Worm (Caenorhabditis elegans) whole organism, L1 larva: ENCODE data around the gene str-233.

Source experiments
- C16A3.4 ChIP-seq: fragments of 150-350 bp; optimal IDR thresholded peaks from 2 replicates; lab custom pipeline; 2014; ENCODE audit warnings: missing biosample characterization, missing genetic modification characterization
- C34B4.2 ChIP-seq: sonication (generic microtip); optimal IDR thresholded peaks from 2 replicates; lab custom pipeline; 2017; ENCODE audit warnings: mild to moderate bottlenecking, missing genetic modification characterization, missing compliant biosample characterization
- Y116A8C.19 ChIP-seq: sonication (generic microtip); optimal IDR thresholded peaks from 2 replicates; lab custom pipeline; 2016; ENCODE audit warnings: missing compliant biosample characterization, missing genetic modification characterization, borderline replicate concordance
- ama-1 ChIP-seq: fragments of 150-350 bp; optimal IDR thresholded peaks from 2 replicates; lab custom pipeline; 2014
- blmp-1 ChIP-seq: fragments of 150-350 bp; optimal IDR thresholded peaks from 2 replicates; lab custom pipeline; 2014; ENCODE audit warnings: missing biosample characterization, missing genetic modification characterization
- efl-1 ChIP-seq, 4 experiments: fragments of 150-350 bp; optimal IDR thresholded peaks in 3 of 4; peaks in 1 of 4; 1 replicate in 1 of 4; 2 replicates in 3 of 4; lab custom pipeline; 2014; ENCODE audit warnings: missing biosample characterization in 2 of 4, missing genetic modification characterization in 2 of 4, missing genetic modification reagents in 2 of 4
- efl-3 ChIP-seq: fragments of 200-800 bp; sonication (Bioruptor generic); optimal IDR thresholded peaks from 2 replicates; lab custom pipeline; 2018; ENCODE audit warnings: mild to moderate bottlenecking, missing genetic modification characterization, missing compliant biosample characterization
- elt-2 ChIP-seq: sonication (generic microtip); optimal IDR thresholded peaks from 2 replicates; lab custom pipeline; 2016; ENCODE audit warnings: missing genetic modification characterization, mild to moderate bottlenecking, inconsistent platforms, missing compliant biosample characterization, missing genetic modification reagents
- ets-5 ChIP-seq: fragments of 200-800 bp; sonication (Bioruptor generic); IDR thresholded peaks from 2 replicates; pipeline ENCODE4 v1.3.6; 2022; ENCODE audit warnings: missing genetic modification characterization, missing compliant biosample characterization
- fkh-8 ChIP-seq: sonication (generic microtip); optimal IDR thresholded peaks from 2 replicates; lab custom pipeline; 2016; ENCODE audit warnings: mild to moderate bottlenecking, missing genetic modification characterization, missing compliant biosample characterization
- fos-1 ChIP-seq: fragments of 150-350 bp; optimal IDR thresholded peaks from 2 replicates; lab custom pipeline; 2014; ENCODE audit warnings: missing biosample characterization, missing genetic modification characterization
- hlh-17 ChIP-seq: fragments of 200-800 bp; sonication (Bioruptor generic); optimal IDR thresholded peaks from 2 replicates; lab custom pipeline; 2018; ENCODE audit warnings: missing genetic modification characterization, mild to moderate bottlenecking, missing compliant biosample characterization, moderate library complexity, borderline replicate concordance
- hlh-4 ChIP-seq: sonication (generic microtip); optimal IDR thresholded peaks from 2 replicates; lab custom pipeline; 2016; ENCODE audit warnings: mild to moderate bottlenecking, missing genetic modification characterization, missing compliant biosample characterization
- lin-13 ChIP-seq: fragments of 150-350 bp; optimal IDR thresholded peaks from 2 replicates; lab custom pipeline; 2014; ENCODE audit warnings: missing biosample characterization, missing genetic modification reagents, missing genetic modification characterization
- lin-35 ChIP-seq, 2 experiments: fragments of 150-350 bp; optimal IDR thresholded peaks; 2 replicates each; lab custom pipeline; 2014; ENCODE audit warnings: missing biosample characterization in 2 of 2, missing genetic modification characterization in 2 of 2, missing genetic modification reagents in 2 of 2
- mdl-1 ChIP-seq, 2 experiments: fragments of 150-350 bp; optimal IDR thresholded peaks; 2 replicates each; lab custom pipeline; 2014 to 2017; ENCODE audit warnings: missing biosample characterization in 2 of 2, missing genetic modification characterization in 2 of 2, inconsistent platforms in 1 of 2
- mep-1 ChIP-seq: fragments of 150-350 bp; optimal IDR thresholded peaks from 2 replicates; lab custom pipeline; 2014; ENCODE audit warnings: missing biosample characterization, missing genetic modification characterization
- nhr-11 ChIP-seq: fragments of 150-350 bp; optimal IDR thresholded peaks from 2 replicates; lab custom pipeline; 2014; ENCODE audit warnings: missing biosample characterization, missing genetic modification characterization
- nhr-12 ChIP-seq: sonication (generic microtip); optimal IDR thresholded peaks from 2 replicates; lab custom pipeline; 2017; ENCODE audit warnings: missing biosample characterization, missing genetic modification characterization
- nhr-28 ChIP-seq: fragments of 150-350 bp; optimal IDR thresholded peaks from 2 replicates; lab custom pipeline; 2014; ENCODE audit warnings: missing biosample characterization, missing genetic modification characterization
- nhr-71 ChIP-seq: sonication (generic microtip); optimal IDR thresholded peaks from 2 replicates; lab custom pipeline; 2016; ENCODE audit warnings: mild to moderate bottlenecking, missing genetic modification characterization, moderate library complexity, missing compliant biosample characterization
- nhr-77 ChIP-seq: fragments of 150-350 bp; optimal IDR thresholded peaks from 2 replicates; lab custom pipeline; 2014; ENCODE audit warnings: missing biosample characterization, missing genetic modification characterization
- nhr-84 ChIP-seq: sonication (generic microtip); optimal IDR thresholded peaks from 2 replicates; lab custom pipeline; 2017; ENCODE audit warnings: missing biosample characterization, missing genetic modification characterization
- pqm-1 ChIP-seq: sonication (generic microtip); optimal IDR thresholded peaks from 3 replicates; lab custom pipeline; 2017; ENCODE audit warnings: missing biosample characterization, missing genetic modification characterization
- snpc-4 ChIP-seq: fragments of 150-350 bp; optimal IDR thresholded peaks from 2 replicates; lab custom pipeline; 2014; ENCODE audit warnings: missing biosample characterization, missing genetic modification characterization
- swsn-7 ChIP-seq: sonication (generic microtip); optimal IDR thresholded peaks from 2 replicates; lab custom pipeline; 2016; ENCODE audit warnings: missing genetic modification characterization, missing compliant biosample characterization
- unc-30 ChIP-seq: sonication (generic microtip); optimal IDR thresholded peaks from 2 replicates; lab custom pipeline; 2017; ENCODE audit warnings: missing biosample characterization, missing genetic modification characterization
- unc-98 ChIP-seq: fragments of 200-800 bp; sonication (Bioruptor generic); IDR thresholded peaks from 2 replicates; pipeline ENCODE4 v1.3.6; 2022; ENCODE audit warnings: missing genetic modification characterization, missing compliant biosample characterization
- vab-15 ChIP-seq: sonication (generic microtip); optimal IDR thresholded peaks from 2 replicates; lab custom pipeline; 2017; ENCODE audit warnings: missing genotype, mild to moderate bottlenecking, missing genetic modification characterization, missing compliant biosample characterization
- ztf-4 ChIP-seq: fragments of 150-350 bp; optimal IDR thresholded peaks from 2 replicates; lab custom pipeline; 2014; ENCODE audit warnings: missing biosample characterization, missing genetic modification characterization

The str-233 gene

ce11 chrV:15982733-15983344 lies 26.6 kb downstream of the str-233 start, which contains the start of the genes fbxa-99 and F36G9.13:
Gene fbxa-99 (minus strand): TSS chrV:15982854.
Gene F36G9.13 (plus strand): TSS chrV:15983294.
- TF ChIP-seq nhr-71 (tag; lab: Kevin White, UChicago), result no peak
- peak; percentile 72 for TF ChIP-seq elt-2 (tag; lab: Kevin White, UChicago)
- TF ChIP-seq snpc-4, result peak; percentile 67
- TF ChIP-seq lin-35 (GFP tag; optimal IDR thresholded peaks at IDR 0.05; lab: Kevin White, UChicago), result peak in 1 of 2 experiments; percentile 12
- TF ChIP-seq, all 84 proteins: peak for 3

ce11 chrV:15978232-15978764 lies 31.2 kb downstream of the str-233 start, which contains the start of gene oac-20:
Gene oac-20 (plus strand): TSS chrV:15978714.
- peak; percentile 84 for TF ChIP-seq elt-2 (tag; lab: Kevin White, UChicago)
- no peak for TF ChIP-seq Y116A8C.19 (tag; lab: Kevin White, UChicago)
- TF ChIP-seq, all 84 proteins: peak for 1

DNA sequence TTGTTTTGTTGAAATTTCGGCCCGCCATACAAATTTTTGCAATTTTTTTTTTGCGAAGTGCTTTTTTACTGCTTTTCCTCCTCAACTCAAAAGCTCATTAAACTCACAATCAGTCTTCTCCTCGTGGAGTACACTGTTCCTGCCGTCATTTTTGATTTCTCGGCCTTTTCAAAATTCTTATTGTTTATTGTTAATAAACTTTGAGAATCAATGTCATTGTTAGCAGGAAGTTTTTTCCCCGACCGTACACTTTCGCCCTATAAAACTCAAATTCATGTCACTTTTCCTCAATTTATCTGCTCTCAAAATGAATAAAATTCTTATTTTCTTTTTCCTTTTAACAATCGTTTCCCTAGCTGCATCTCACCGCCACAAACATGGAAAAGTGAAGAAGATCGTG lies 33.6 kb downstream of the str-233 start, which contains the start of gene clec-232:
Gene clec-232 (plus strand): TSS at position 301 of the 400 bp plus-strand sequence.
- TF ChIP-seq efl-1 (optimal IDR thresholded peaks at IDR 0.05; lab: Kevin White, UChicago), result no peak
- TF ChIP-seq efl-1 (GFP tag; optimal IDR thresholded peaks at IDR 0.05 in 1 of 2; lab: Kevin White, UChicago), result no peak
- no peak for TF ChIP-seq nhr-28 (tag; lab: Kevin White, UChicago)
- no peak for TF ChIP-seq fkh-8 (tag; lab: Kevin White, UChicago)
- TF ChIP-seq efl-3 (GFP tag; lab: Kevin White, UChicago), result no peak
- TF ChIP-seq nhr-12, result no peak
- TF ChIP-seq nhr-11 (tag; lab: Kevin White, UChicago), result no peak
- no peak for TF ChIP-seq unc-30 (tag; lab: Kevin White, UChicago)
- TF ChIP-seq elt-2 (tag; lab: Kevin White, UChicago), result no peak
- TF ChIP-seq unc-98 (GFP tag; lab: Robert Waterston, UW), result no peak
- TF ChIP-seq ama-1 (lab: Kevin White, UChicago), result no peak
- no peak for TF ChIP-seq mep-1 (tag; lab: Kevin White, UChicago)
- TF ChIP-seq Y116A8C.19 (tag; lab: Kevin White, UChicago), result no peak
- no peak for TF ChIP-seq hlh-4 (tag; lab: Kevin White, UChicago)
- TF ChIP-seq mdl-1 (tag; optimal IDR thresholded peaks at IDR 0.05; lab: Kevin White, UChicago), result no peak
- TF ChIP-seq hlh-17 (GFP tag; lab: Kevin White, UChicago), result no peak
- TF ChIP-seq lin-13 (GFP tag; lab: Kevin White, UChicago), result no peak
- no peak for TF ChIP-seq nhr-71 (tag; lab: Kevin White, UChicago)

DNA sequence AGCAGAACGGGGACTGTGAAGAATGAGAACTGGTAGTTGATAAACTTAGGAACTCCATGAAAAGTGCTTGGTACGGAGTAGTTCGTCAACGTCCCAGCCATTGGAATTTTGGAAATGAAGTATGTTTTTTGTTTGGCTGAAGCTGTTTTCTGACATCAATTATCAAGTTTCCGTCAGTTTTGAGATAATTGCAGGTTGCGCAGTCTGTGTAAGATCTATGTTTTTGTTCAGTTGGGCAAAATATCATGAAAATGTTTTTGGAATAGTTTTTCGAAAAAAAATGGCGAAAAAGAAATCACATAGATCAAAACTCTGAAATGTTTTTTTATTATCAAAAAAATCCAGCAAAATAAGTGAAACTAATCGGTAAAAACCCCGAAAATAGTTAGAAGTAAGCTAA lies 34.6 kb downstream of the str-233 start, which contains the start of gene sru-22:
Gene sru-22 (minus strand): TSS at position 101 of the 400 bp plus-strand sequence.
- TF ChIP-seq efl-1 (optimal IDR thresholded peaks at IDR 0.05; lab: Kevin White, UChicago) (no peak), efl-1 (GFP tag; optimal IDR thresholded peaks at IDR 0.05 in 1 of 2; lab: Kevin White, UChicago) (peak in 1 of 2 experiments; percentile 7), mdl-1 (tag; optimal IDR thresholded peaks at IDR 0.05; lab: Kevin White, UChicago) (no peak)

- no peak for TF ChIP-seq swsn-7 (tag; lab: Kevin White, UChicago)
- no peak for TF ChIP-seq ama-1 (lab: Kevin White, UChicago)
- no peak for TF ChIP-seq nhr-77 (tag; lab: Kevin White, UChicago)
- no peak for TF ChIP-seq ets-5 (GFP tag; lab: Robert Waterston, UW)
- TF ChIP-seq blmp-1 (tag; lab: Kevin White, UChicago), result no peak
- no peak for TF ChIP-seq C16A3.4 (tag; lab: Kevin White, UChicago)
- no peak for TF ChIP-seq pqm-1 (tag; lab: Kevin White, UChicago)
- TF ChIP-seq fos-1 (tag; lab: Kevin White, UChicago), result no peak
- no peak for TF ChIP-seq C34B4.2 (tag; lab: Kevin White, UChicago)
- TF ChIP-seq nhr-84 (tag; lab: Kevin White, UChicago), result no peak
- no peak for TF ChIP-seq vab-15 (tag; lab: Kevin White, UChicago)
- no peak for TF ChIP-seq ztf-4 (tag; lab: Kevin White, UChicago)
These were observed 37.0 kb downstream of the str-233 start, which contains the start of gene sru-23 for ce11 chrV:15972484-15972883. Gene sru-23 (minus strand): TSS chrV:15972584.
